Fruit fly (Drosophila melanogaster): ENCODE measurements around the gene CG43740.

The CG43740 gene

DNA sequence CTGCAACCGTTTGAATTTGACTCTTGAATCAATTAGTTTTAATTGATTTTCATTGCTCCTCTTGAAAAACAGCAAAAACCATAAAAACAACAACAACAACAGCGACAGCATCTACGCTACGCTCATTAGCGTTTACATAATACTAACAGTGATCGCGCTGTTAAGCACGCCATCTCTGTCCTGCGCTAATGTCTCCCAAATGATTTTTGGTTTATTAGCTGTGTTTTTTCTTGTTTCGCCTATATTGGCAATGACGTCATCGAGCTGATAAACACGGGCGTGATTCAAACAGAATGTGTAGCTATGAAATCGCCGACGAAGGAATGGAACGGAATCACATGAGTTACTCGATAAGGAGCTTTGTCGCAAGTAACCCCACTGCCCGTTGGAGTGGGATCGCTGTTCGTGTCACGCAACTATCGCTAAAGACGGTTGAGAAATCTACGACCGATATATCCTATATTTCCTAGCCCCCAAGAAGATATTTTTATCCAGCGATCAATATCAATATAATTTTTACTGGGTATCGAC lies 53.4 kb downstream of the CG43740 start (continued):
- no peak for TF ChIP-seq CG1024 (GFP tag; IDR thresholded peaks at IDR 0.05)
- TF ChIP-seq CG16813 (GFP tag; IDR thresholded peaks at IDR 0.05; ENCODE audit: partially characterized antibody) = no peak
- TF ChIP-seq CG11093 (GFP tag; IDR thresholded peaks at IDR 0.05) = no peak
- TF ChIP-seq CG14860 (GFP tag; IDR thresholded peaks at IDR 0.05; ENCODE audit: partially characterized antibody) = no peak
- no peak for TF ChIP-seq CG8359 (GFP tag; optimal IDR thresholded peaks at IDR 0.05; ENCODE audit: borderline replicate concordance)
- TF ChIP-seq bsh (GFP tag; optimal IDR thresholded peaks at IDR 0.05) = no peak
- TF ChIP-seq PHDP (tag; optimal IDR thresholded peaks at IDR 0.05) = no peak
- peak; percentile 44; the same call in 1 of the 4 replicates for TF ChIP-seq Dll (GFP tag; IDR thresholded peaks at IDR 0.05; ENCODE audit: partially characterized antibody)
- TF ChIP-seq corto (GFP tag; optimal IDR thresholded peaks at IDR 0.05) = no peak
- TF ChIP-seq sens-2 (GFP tag; IDR thresholded peaks at IDR 0.05) = no peak
- TF ChIP-seq CG9817 (tag; optimal IDR thresholded peaks at IDR 0.05) = no peak
- no peak for TF ChIP-seq CG4424 (GFP tag; optimal IDR thresholded peaks at IDR 0.05)
- TF ChIP-seq GATAe (GFP tag; conservative IDR thresholded peaks at IDR 0.05) = no peak
- TF ChIP-seq oc (tag; optimal IDR thresholded peaks at IDR 0.05) = no peak
- no peak for TF ChIP-seq CG10366 (GFP tag; IDR thresholded peaks at IDR 0.05)
- TF ChIP-seq CG33557 (GFP tag; optimal IDR thresholded peaks at IDR 0.05) = no peak
- no peak for TF ChIP-seq CG4282 (GFP tag; optimal IDR thresholded peaks at IDR 0.05)
- TF ChIP-seq CG1832 (GFP tag; optimal IDR thresholded peaks at IDR 0.05) = no peak
- TF ChIP-seq CG10654 (GFP tag; optimal IDR thresholded peaks at IDR 0.05) = no peak
- no peak for TF ChIP-seq hb (GFP tag; IDR thresholded peaks at IDR 0.05; ENCODE audit: partially characterized antibody)
- TF ChIP-seq CG7839 (tag; optimal IDR thresholded peaks at IDR 0.05) = no peak
- TF ChIP-seq CG13296 (GFP tag; optimal IDR thresholded peaks at IDR 0.05) = no peak
- no peak for TF ChIP-seq Elba2 (GFP tag; optimal IDR thresholded peaks at IDR 0.05)
- TF ChIP-seq CG3838 (GFP tag; optimal IDR thresholded peaks at IDR 0.05) = no peak
- no peak for TF ChIP-seq CG12155 (GFP tag; optimal IDR thresholded peaks at IDR 0.05)
- TF ChIP-seq CG12219 (GFP tag; optimal IDR thresholded peaks at IDR 0.05) = no peak
- TF ChIP-seq fu2 (GFP tag; optimal IDR thresholded peaks at IDR 0.05) = no peak
- TF ChIP-seq ems (GFP tag; optimal IDR thresholded peaks at IDR 0.05) = no peak
- TF ChIP-seq luna (GFP tag; optimal IDR thresholded peaks at IDR 0.05) = no peak
- TF ChIP-seq HHEX (GFP tag; optimal IDR thresholded peaks at IDR 0.05) = no peak
- no peak for TF ChIP-seq lov (optimal IDR thresholded peaks at IDR 0.05)
- no peak for TF ChIP-seq lov (GFP tag; IDR thresholded peaks at IDR 0.05)
- no peak for TF ChIP-seq CG13894 (tag; optimal IDR thresholded peaks at IDR 0.05)
- TF ChIP-seq CG17359 (tag; optimal IDR thresholded peaks at IDR 0.05) = no peak
- no peak for TF ChIP-seq Taf1 (GFP tag; IDR thresholded peaks at IDR 0.05)
- no peak for TF ChIP-seq CG7745 (tag; optimal IDR thresholded peaks at IDR 0.05)
- no peak for TF ChIP-seq MBD-R2 (GFP tag; IDR thresholded peaks at IDR 0.05)
- no peak for TF ChIP-seq sd (tag; optimal IDR thresholded peaks at IDR 0.05)
- no peak for TF ChIP-seq CG4820 (GFP tag; optimal IDR thresholded peaks at IDR 0.05)
- TF ChIP-seq klu (GFP tag; IDR thresholded peaks at IDR 0.05) = no peak
- TF ChIP-seq inv (GFP tag; IDR thresholded peaks at IDR 0.05; ENCODE audit: partially characterized antibody) = peak; percentile 40; the same call in 1 of the 2 replicates
- TF ChIP-seq ash1 (GFP tag; optimal IDR thresholded peaks at IDR 0.05) = no peak
- TF ChIP-seq slp2 (GFP tag; optimal IDR thresholded peaks at IDR 0.05) = no peak
- TF ChIP-seq CG4360 (GFP tag; IDR thresholded peaks at IDR 0.05) = peak; percentile 35
- no peak for TF ChIP-seq CG18599 (GFP tag; optimal IDR thresholded peaks at IDR 0.05)
- peak; percentile 32 for TF ChIP-seq BEAF-32 (GFP tag; optimal IDR thresholded peaks at IDR 0.05)
- no peak for TF ChIP-seq CG17829 (tag; optimal IDR thresholded peaks at IDR 0.05)
- TF ChIP-seq danr (GFP tag; IDR thresholded peaks at IDR 0.05) = no peak
- no peak for TF ChIP-seq Spps (tag; optimal IDR thresholded peaks at IDR 0.05)
- TF ChIP-seq her (GFP tag; optimal IDR thresholded peaks at IDR 0.05) = no peak

Data from whole organism, embryonic.